Worm (Caenorhabditis elegans): Measurements from ENCODE around the gene his-37.
A peak's percentile ranks its signal among the peaks of the same experiment; 100 is the strongest.

The his-37 gene

DNA sequence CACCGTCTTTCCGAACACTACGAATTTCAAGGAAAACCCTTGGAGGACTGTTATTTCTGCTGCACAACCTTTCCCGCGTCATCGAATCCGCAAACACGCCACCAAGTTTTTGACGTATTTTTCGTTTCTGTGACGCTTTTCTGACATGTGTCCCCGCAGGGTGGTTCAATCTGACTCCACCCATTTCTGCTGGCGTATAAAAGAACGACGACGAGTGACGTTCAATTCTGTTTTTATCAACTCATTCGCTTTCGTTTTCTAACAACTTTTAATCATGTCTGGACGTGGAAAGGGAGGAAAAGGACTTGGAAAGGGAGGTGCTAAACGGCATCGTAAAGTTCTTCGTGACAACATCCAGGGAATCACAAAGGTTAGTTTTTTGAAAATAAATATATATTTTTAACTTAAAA is at the start of gene his-37:
TSS of gene his-37 (plus strand) at position 246 of the 410 bp plus-strand sequence.
- peak; percentile 97 for TF ChIP-seq unc-62 (GFP tag; optimal IDR thresholded peaks at IDR 0.05)
- TF ChIP-seq unc-39 (tag; optimal IDR thresholded peaks at IDR 0.05) = no peak
- TF ChIP-seq sptf-1 (tag; optimal IDR thresholded peaks at IDR 0.05) = peak; percentile 76
- no peak for TF ChIP-seq sem-2 (GFP tag; optimal IDR thresholded peaks at IDR 0.05)
- TF ChIP-seq M03D4.4 (tag; optimal IDR thresholded peaks at IDR 0.05) = peak; percentile 72
- peak; percentile 54 for TF ChIP-seq ceh-43 (GFP tag; optimal IDR thresholded peaks at IDR 0.05)
- peak; percentile 68 for TF ChIP-seq ceh-83 (GFP tag; optimal IDR thresholded peaks at IDR 0.05)
- peak; percentile 85 for TF ChIP-seq unc-120 (tag; optimal IDR thresholded peaks at IDR 0.05; ENCODE audit: poor library complexity, severe bottlenecking)
- TF ChIP-seq ham-2 (GFP tag; optimal IDR thresholded peaks at IDR 0.05) = peak; percentile 29
- TF ChIP-seq elt-3 (tag; optimal IDR thresholded peaks at IDR 0.05) = peak; percentile 54
- TF ChIP-seq zip-8 (tag; optimal IDR thresholded peaks at IDR 0.05) = no peak
- TF ChIP-seq mls-2 (tag; optimal IDR thresholded peaks at IDR 0.05) = peak; percentile 70
- TF ChIP-seq nhr-28 (tag; optimal IDR thresholded peaks at IDR 0.05) = peak; percentile 33
- no peak for TF ChIP-seq elt-1 (tag; optimal IDR thresholded peaks at IDR 0.05; ENCODE audit: borderline replicate concordance, insufficient read depth)
- TF ChIP-seq ces-1 (GFP tag; optimal IDR thresholded peaks at IDR 0.05) = peak; percentile 78
- TF ChIP-seq mab-5 (tag; optimal IDR thresholded peaks at IDR 0.05) = peak; percentile 36
- peak; percentile 86 for TF ChIP-seq lsy-2 (tag; optimal IDR thresholded peaks at IDR 0.05)
- peak; percentile 95 for TF ChIP-seq pha-4 (tag; optimal IDR thresholded peaks at IDR 0.05)
- peak; percentile 97 for TF ChIP-seq mep-1 (tag; optimal IDR thresholded peaks at IDR 0.05)
- no peak for TF ChIP-seq flh-1 (GFP tag; optimal IDR thresholded peaks at IDR 0.05)
- TF ChIP-seq nhr-2 (tag; optimal IDR thresholded peaks at IDR 0.05) = peak; percentile 38
- peak; percentile 49 for TF ChIP-seq cnd-1 (tag; optimal IDR thresholded peaks at IDR 0.05)
- TF ChIP-seq lin-13 (tag; optimal IDR thresholded peaks at IDR 0.05) = peak; percentile 96
- TF ChIP-seq drap-1 (GFP tag; optimal IDR thresholded peaks at IDR 0.05) = peak; percentile 79
- TF ChIP-seq nhr-76 (tag; optimal IDR thresholded peaks at IDR 0.05) = no peak
- peak; percentile 59 for TF ChIP-seq tbx-8 (GFP tag; optimal IDR thresholded peaks at IDR 0.05)
- no peak for TF ChIP-seq blmp-1 (tag; optimal IDR thresholded peaks at IDR 0.05)
- TF ChIP-seq snpc-4 (tag; optimal IDR thresholded peaks at IDR 0.05) = no peak
- TF ChIP-seq ztf-11 (tag; optimal IDR thresholded peaks at IDR 0.05) = peak; percentile 78
- peak; percentile 8 for TF ChIP-seq lin-32 (GFP tag; optimal IDR thresholded peaks at IDR 0.05)
- peak; percentile 76 for TF ChIP-seq hlh-1 (tag; optimal IDR thresholded peaks at IDR 0.05)
- peak; percentile 96 for TF ChIP-seq nhr-237 (tag; optimal IDR thresholded peaks at IDR 0.05)
- no peak for TF ChIP-seq bed-3 (GFP tag; optimal IDR thresholded peaks at IDR 0.05)
- TF ChIP-seq nhr-12 (tag; optimal IDR thresholded peaks at IDR 0.05) = no peak
- peak; percentile 86 for TF ChIP-seq ceh-39 (tag; optimal IDR thresholded peaks at IDR 0.05)

DNA sequence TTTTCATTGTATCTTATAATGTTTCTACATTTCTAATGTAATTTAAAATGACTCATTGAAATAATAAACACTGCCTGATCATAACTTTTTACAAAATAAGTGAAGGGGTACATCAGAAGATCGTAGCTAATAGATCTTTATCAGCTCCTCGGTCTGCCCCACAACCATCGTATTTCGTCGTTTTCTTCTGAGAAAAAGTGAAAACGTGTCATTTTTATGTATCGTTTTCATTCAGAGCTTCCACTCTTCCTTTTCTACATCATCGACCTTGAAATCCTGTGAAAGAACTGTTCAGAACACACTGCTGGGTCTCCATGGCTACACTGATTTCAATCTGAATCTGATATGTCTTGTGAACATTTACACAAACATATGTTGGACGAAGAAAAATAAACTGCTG is 47.6 kb upstream of the his-37 start:
- TF ChIP-seq unc-39 (tag; optimal IDR thresholded peaks at IDR 0.05) (no peak), blmp-1 (tag; optimal IDR thresholded peaks at IDR 0.05) (no peak), nhr-237 (tag; optimal IDR thresholded peaks at IDR 0.05) (no peak), ceh-83 (GFP tag; optimal IDR thresholded peaks at IDR 0.05) (no peak), ham-2 (GFP tag; optimal IDR thresholded peaks at IDR 0.05) (no peak), nhr-12 (tag; optimal IDR thresholded peaks at IDR 0.05) (no peak), unc-62 (GFP tag; optimal IDR thresholded peaks at IDR 0.05) (no peak), tbx-8 (GFP tag; optimal IDR thresholded peaks at IDR 0.05) (no peak), ceh-39 (tag; optimal IDR thresholded peaks at IDR 0.05) (no peak), mep-1 (tag; optimal IDR thresholded peaks at IDR 0.05) (no peak), ztf-11 (tag; optimal IDR thresholded peaks at IDR 0.05) (no peak), flh-1 (GFP tag; optimal IDR thresholded peaks at IDR 0.05) (no peak)

DNA sequence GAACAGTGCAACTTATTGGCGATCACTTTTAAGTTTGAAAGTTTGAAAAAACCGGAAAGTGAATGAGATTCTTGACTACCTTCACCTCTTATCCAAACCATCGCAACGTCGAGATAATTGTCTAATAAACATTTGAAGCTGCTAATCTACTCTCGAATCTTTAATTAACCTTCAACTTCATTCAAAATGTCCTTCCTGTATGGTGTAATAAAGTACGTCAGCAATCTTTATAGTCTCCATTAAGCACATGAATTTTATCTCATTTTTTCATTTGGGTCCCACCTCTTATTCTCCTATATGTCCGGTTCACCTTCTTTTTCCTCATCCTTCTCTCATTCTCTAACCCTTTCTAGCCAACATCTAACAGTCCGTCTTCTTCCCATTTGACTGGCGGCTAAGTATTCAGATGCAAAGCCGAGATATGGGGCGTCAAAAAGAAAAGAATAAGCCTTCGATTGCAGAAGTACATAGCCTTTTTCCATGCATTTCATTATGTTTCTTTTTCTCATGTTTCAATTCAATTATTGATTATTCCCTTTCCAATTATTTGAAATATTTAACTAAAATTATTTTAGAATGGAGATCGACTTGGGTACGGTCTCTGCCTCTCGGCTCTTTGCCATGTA is 46.0 kb upstream of the his-37 start, which contains the start of gene swt-5:
TSS of gene swt-5 (plus strand) at position 576 of the 626 bp plus-strand sequence.
- TF ChIP-seq unc-120 (tag; optimal IDR thresholded peaks at IDR 0.05; ENCODE audit: poor library complexity, severe bottlenecking) = no peak
- TF ChIP-seq ham-2 (GFP tag; optimal IDR thresholded peaks at IDR 0.05) = no peak
- TF ChIP-seq ceh-43 (GFP tag; optimal IDR thresholded peaks at IDR 0.05) = no peak
- no peak for TF ChIP-seq tbx-8 (GFP tag; optimal IDR thresholded peaks at IDR 0.05)
